Worm (Caenorhabditis elegans) whole organism, early embryonic: ENCODE data around the gene F26F2.1.

Experiments
- B0310.2 ChIP-seq: sonication (generic microtip); optimal IDR thresholded peaks from 2 replicates; lab custom pipeline; 2016; ENCODE audit warnings: mild to moderate bottlenecking, missing genetic modification characterization, missing compliant biosample characterization
- F13C5.2 ChIP-seq: sonication (generic microtip); optimal IDR thresholded peaks from 2 replicates; lab custom pipeline; 2017; ENCODE audit warnings: mild to moderate bottlenecking, missing genetic modification characterization, inconsistent platforms, missing compliant biosample characterization
- aly-1 ChIP-seq: sonication (generic microtip); optimal IDR thresholded peaks from 2 replicates; lab custom pipeline; 2016; ENCODE audit warnings: missing genetic modification characterization, missing compliant biosample characterization
- ama-1 ChIP-seq: fragments of 150-350 bp; optimal IDR thresholded peaks from 2 replicates; lab custom pipeline; 2014
- ceh-13 ChIP-seq: fragments of 200-800 bp; sonication (Bioruptor generic); optimal IDR thresholded peaks from 2 replicates; lab custom pipeline; 2018; ENCODE audit warnings: mild to moderate bottlenecking, missing genetic modification characterization, missing compliant biosample characterization
- ceh-36 ChIP-seq: sonication (generic microtip); optimal IDR thresholded peaks from 2 replicates; lab custom pipeline; 2016; ENCODE audit warnings: missing genetic modification characterization, inconsistent platforms, missing compliant biosample characterization
- ets-7 ChIP-seq: sonication (generic microtip); optimal IDR thresholded peaks from 2 replicates; lab custom pipeline; 2016; ENCODE audit warnings: missing genotype, missing genetic modification characterization, missing compliant biosample characterization
- flt-1 ChIP-seq: fragments of 200-800 bp; sonication (Bioruptor generic); IDR thresholded peaks from 2 replicates; pipeline ENCODE4 v1.3.6; 2022; ENCODE audit warnings: missing genetic modification characterization, missing compliant biosample characterization
- hmbx-1 ChIP-seq: sonication (generic microtip); optimal IDR thresholded peaks from 2 replicates; lab custom pipeline; 2016; ENCODE audit warnings: mild to moderate bottlenecking, missing genetic modification characterization, missing compliant biosample characterization
- hmg-4 ChIP-seq: fragments of 200-800 bp; sonication (Bioruptor generic); optimal IDR thresholded peaks from 2 replicates; lab custom pipeline; 2018; ENCODE audit warnings: mild to moderate bottlenecking, missing genetic modification characterization, missing compliant biosample characterization
- hnd-1 ChIP-seq: sonication (generic microtip); optimal IDR thresholded peaks from 2 replicates; lab custom pipeline; 2016; ENCODE audit warnings: missing genetic modification characterization, missing compliant biosample characterization
- pes-1 ChIP-seq: fragments of 200-800 bp; sonication (Bioruptor generic); IDR thresholded peaks from 2 replicates; pipeline ENCODE4 v1.3.6; 2022; ENCODE audit warnings: missing genetic modification reagents, missing genetic modification characterization, missing compliant biosample characterization
- scrt-1 ChIP-seq: fragments of 200-800 bp; sonication (Bioruptor generic); IDR thresholded peaks from 2 replicates; pipeline ENCODE4 v1.3.6; 2022; ENCODE audit warnings: missing genetic modification characterization, missing compliant biosample characterization
- sea-1 ChIP-seq: fragments of 200-800 bp; sonication (Bioruptor generic); conservative IDR thresholded peaks from 2 replicates; pipeline ENCODE4 v1.3.6; 2022; ENCODE audit warnings: missing genetic modification characterization, missing compliant biosample characterization
- tbx-11 ChIP-seq: fragments of 200-800 bp; sonication (Bioruptor generic); IDR thresholded peaks from 2 replicates; pipeline ENCODE4 v1.3.6; 2022; ENCODE audit warnings: missing genetic modification characterization, missing compliant biosample characterization
- tbx-37 ChIP-seq: fragments of 200-800 bp; sonication (Bioruptor generic); conservative IDR thresholded peaks from 2 replicates; pipeline ENCODE4 v1.3.6; 2022; ENCODE audit warnings: missing genetic modification reagents, missing genetic modification characterization, missing compliant biosample characterization
- tra-4 ChIP-seq: sonication (generic microtip); optimal IDR thresholded peaks from 2 replicates; lab custom pipeline; 2017; ENCODE audit warnings: missing genetic modification characterization, missing compliant biosample characterization

F26F2.1 gene

DNA sequence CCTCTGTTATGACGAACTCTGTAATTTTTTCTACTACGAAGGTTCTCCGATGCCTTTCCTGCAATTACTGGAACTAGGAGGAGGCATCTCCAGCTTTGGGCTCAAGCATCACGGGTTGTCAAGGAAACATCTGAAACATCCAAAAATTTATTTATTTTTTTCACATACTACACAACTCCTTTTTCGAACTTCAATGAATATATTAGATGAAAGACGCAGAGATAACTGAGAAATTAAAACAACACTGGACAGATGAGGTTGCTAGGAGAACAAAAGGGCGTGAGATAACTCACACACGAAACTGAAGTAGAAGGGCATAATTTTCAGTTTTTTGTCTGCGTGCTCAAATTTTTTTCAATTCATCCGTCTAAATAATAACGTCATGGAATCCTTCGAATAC lies 34.2 kb downstream of the F26F2.1 start, which contains the start of gene Y38H6C.13:
Y38H6C.13 (plus strand) TSS at position 301 of the 400 bp plus-strand sequence.
- TF ChIP-seq ceh-13 (GFP tag; lab: Kevin White, UChicago) (no peak), ceh-36 (tag; lab: Kevin White, UChicago) (no peak), F13C5.2 (tag; lab: Kevin White, UChicago) (no peak), hnd-1 (tag; lab: Kevin White, UChicago) (no peak), hmg-4 (no peak), sea-1 (GFP tag; lab: Robert Waterston, UW) (no peak), pes-1 (GFP tag; lab: Robert Waterston, UW) (no peak), tbx-37 (no peak), B0310.2 (tag; lab: Kevin White, UChicago) (no peak), scrt-1 (no peak), flt-1 (GFP tag; lab: Robert Waterston, UW) (no peak), ama-1 (lab: Kevin White, UChicago) (no peak), aly-1 (tag; lab: Kevin White, UChicago) (no peak), ets-7 (tag; lab: Kevin White, UChicago) (no peak), hmbx-1 (tag; lab: Kevin White, UChicago) (no peak), tbx-11 (no peak), tra-4 (no peak)

DNA sequence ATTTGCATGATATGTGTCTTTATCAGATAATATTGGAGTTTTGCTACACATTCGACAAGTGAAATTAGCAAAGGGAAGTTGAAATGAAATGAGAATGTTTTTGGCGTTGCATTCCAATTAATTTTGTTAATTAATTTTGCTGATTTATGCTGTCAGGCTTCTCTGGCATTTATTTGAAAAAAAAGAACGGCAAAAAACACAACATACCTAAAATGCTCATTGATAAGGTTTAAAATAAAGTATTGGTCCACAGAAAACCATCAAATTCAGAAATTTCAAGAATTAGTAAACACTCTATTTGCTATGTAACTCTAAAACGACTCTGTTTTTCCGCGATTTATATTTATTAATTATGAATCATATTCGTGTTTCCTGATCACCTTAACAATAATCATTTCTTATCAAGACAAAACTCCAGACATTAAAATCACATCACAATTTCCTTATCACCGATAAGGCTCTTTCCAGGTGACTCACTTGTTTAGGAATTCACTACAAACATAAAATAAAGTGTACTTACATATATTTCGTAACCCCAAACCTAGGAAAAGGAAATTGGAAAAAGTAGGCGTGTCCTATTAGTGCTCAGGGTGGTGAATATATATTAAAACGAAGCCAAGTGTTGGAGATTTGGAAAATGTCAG lies 35.8 kb downstream of the F26F2.1 start, which contains the start of the genes srh-166 and Y38H6C.24:
srh-166 (minus strand) TSS at position 51 of the 644 bp plus-strand sequence.
Y38H6C.24 (plus strand) TSS at position 620 of the 644 bp plus-strand sequence.
- no peak for TF ChIP-seq scrt-1
- no peak for TF ChIP-seq hmg-4
- no peak for TF ChIP-seq pes-1 (GFP tag; lab: Robert Waterston, UW)
- no peak for TF ChIP-seq F13C5.2 (tag; lab: Kevin White, UChicago)
- no peak for TF ChIP-seq flt-1 (GFP tag; lab: Robert Waterston, UW)
- TF ChIP-seq hmbx-1 (tag; lab: Kevin White, UChicago), result no peak
- no peak for TF ChIP-seq aly-1 (tag; lab: Kevin White, UChicago)
- TF ChIP-seq tbx-37, result no peak
- TF ChIP-seq ets-7 (tag; lab: Kevin White, UChicago), result no peak
- TF ChIP-seq sea-1 (GFP tag; lab: Robert Waterston, UW), result no peak
- TF ChIP-seq hnd-1 (tag; lab: Kevin White, UChicago), result no peak
- no peak for TF ChIP-seq ama-1 (lab: Kevin White, UChicago)
- TF ChIP-seq tra-4, result no peak
- TF ChIP-seq ceh-36 (tag; lab: Kevin White, UChicago), result no peak
- TF ChIP-seq B0310.2 (tag; lab: Kevin White, UChicago), result no peak
- TF ChIP-seq ceh-13 (GFP tag; lab: Kevin White, UChicago), result no peak
- no peak for TF ChIP-seq tbx-11

DNA sequence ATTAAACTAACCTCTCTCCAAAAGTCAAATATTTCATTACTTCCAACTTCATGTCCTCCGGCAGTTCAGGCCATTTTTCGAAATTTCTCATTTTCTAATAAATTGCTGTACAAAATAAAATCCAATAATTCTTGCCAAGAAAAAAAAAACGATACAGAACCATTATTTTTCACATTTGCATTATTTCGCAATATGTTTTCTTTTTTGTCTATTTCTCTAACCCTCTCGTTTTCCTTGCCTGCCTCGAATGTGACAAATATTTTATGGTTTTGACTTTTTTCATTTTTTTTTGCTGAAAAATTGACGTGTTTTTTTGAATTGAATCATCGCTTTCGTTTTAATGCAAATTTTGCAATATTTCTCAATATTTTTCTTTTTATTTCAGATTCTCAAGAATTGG lies 39.5 kb downstream of the F26F2.1 start, which contains the start of the genes Y38H6C.9 and fbxa-150:
Y38H6C.9 (minus strand) TSS at position 52 of the 400 bp plus-strand sequence.
fbxa-150 (plus strand) TSS at position 380 of the 400 bp plus-strand sequence.
- TF ChIP-seq F13C5.2 (tag; lab: Kevin White, UChicago) (no peak), tra-4 (no peak), ama-1 (lab: Kevin White, UChicago) (no peak), sea-1 (GFP tag; lab: Robert Waterston, UW) (no peak), hmg-4 (no peak), tbx-37 (no peak), aly-1 (tag; lab: Kevin White, UChicago) (no peak), tbx-11 (no peak), scrt-1 (no peak), pes-1 (GFP tag; lab: Robert Waterston, UW) (no peak), hnd-1 (tag; lab: Kevin White, UChicago) (no peak), hmbx-1 (tag; lab: Kevin White, UChicago) (no peak), B0310.2 (tag; lab: Kevin White, UChicago) (no peak), ceh-36 (tag; lab: Kevin White, UChicago) (no peak), flt-1 (GFP tag; lab: Robert Waterston, UW) (no peak), ceh-13 (GFP tag; lab: Kevin White, UChicago) (no peak), ets-7 (tag; lab: Kevin White, UChicago) (no peak)

DNA sequence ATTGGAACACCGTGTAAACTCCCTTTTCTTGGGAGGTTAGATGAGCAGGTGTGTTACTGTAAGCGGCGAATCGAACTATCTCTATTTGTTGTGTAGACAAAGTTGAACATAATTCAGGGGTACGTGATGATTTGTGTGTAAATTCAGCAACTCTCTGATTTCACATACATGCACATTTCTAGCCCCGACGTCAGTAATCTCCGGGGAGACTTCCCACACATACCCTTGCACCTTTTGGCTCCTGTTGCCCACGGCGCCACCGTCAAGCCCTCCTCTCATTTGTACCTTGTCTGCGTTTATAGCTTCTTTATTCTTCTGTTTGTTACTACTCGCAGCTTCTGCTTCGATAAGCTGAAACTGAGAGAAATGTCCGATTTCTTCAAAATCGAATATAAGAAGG lies 42.8 kb downstream of the F26F2.1 start, which contains the start of gene Y38H6C.25:
Y38H6C.25 (plus strand) TSS at position 301 of the 400 bp plus-strand sequence.
- TF ChIP-seq tbx-37 (no peak), ceh-13 (GFP tag; lab: Kevin White, UChicago) (no peak), tra-4 (no peak), hmbx-1 (tag; lab: Kevin White, UChicago) (no peak), sea-1 (GFP tag; lab: Robert Waterston, UW) (no peak), flt-1 (GFP tag; lab: Robert Waterston, UW) (no peak), hmg-4 (no peak), pes-1 (GFP tag; lab: Robert Waterston, UW) (no peak), aly-1 (tag; lab: Kevin White, UChicago) (no peak), scrt-1 (no peak), F13C5.2 (tag; lab: Kevin White, UChicago) (no peak), ceh-36 (tag; lab: Kevin White, UChicago) (no peak), tbx-11 (no peak), hnd-1 (tag; lab: Kevin White, UChicago) (no peak), ama-1 (lab: Kevin White, UChicago) (no peak), B0310.2 (tag; lab: Kevin White, UChicago) (no peak), ets-7 (tag; lab: Kevin White, UChicago) (no peak)

DNA sequence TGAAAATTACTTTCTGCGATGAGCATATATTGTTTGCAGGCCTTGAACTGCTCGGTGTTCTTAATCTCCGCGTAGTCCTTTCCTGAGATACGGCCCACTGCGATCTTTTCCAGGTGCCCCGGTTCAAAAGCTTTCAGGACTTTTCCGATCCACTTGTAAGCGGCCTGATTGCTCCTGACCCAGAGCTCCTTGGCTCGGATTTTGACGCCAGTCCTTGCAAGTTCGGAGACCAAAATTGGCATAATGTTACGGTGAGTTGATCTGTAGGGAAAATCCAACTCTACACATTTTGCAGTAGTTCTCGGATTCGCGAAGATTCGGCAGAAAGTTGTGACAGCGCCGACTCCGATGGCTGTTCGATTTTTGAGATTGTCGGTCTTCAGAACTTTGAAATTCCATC lies 44.7 kb downstream of the F26F2.1 start:
- TF ChIP-seq pes-1 (GFP tag; lab: Robert Waterston, UW) (no peak), scrt-1 (no peak)

DNA sequence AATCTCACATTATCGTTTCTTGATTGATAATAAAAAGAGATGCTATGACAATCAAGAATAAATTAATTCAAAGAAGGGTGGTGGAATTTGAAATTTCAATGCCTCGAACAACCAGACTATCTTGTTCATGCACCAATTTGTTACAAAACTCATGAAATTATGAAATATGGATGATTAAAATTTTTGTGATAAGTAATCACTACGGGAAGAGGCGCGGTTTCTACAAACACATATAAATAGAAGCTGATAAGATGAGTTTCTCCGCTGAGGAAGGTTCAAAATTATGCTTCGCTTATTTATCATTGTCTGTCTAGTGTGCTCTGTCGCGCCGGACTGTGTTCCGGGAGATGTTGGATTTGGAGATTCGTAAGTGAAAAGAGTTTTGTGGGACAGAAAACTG lies 47.2 kb downstream of the F26F2.1 start:
- TF ChIP-seq sea-1 (GFP tag; lab: Robert Waterston, UW), result no peak
- no peak for TF ChIP-seq ceh-36 (tag; lab: Kevin White, UChicago)
- TF ChIP-seq tbx-37, result no peak
- TF ChIP-seq scrt-1, result no peak
- TF ChIP-seq ets-7 (tag; lab: Kevin White, UChicago), result no peak
- no peak for TF ChIP-seq tbx-11
- TF ChIP-seq tra-4, result no peak
- TF ChIP-seq ama-1 (lab: Kevin White, UChicago), result no peak
- no peak for TF ChIP-seq hnd-1 (tag; lab: Kevin White, UChicago)
- TF ChIP-seq hmg-4, result no peak
- no peak for TF ChIP-seq B0310.2 (tag; lab: Kevin White, UChicago)
- TF ChIP-seq hmbx-1 (tag; lab: Kevin White, UChicago), result no peak
- no peak for TF ChIP-seq ceh-13 (GFP tag; lab: Kevin White, UChicago)
- no peak for TF ChIP-seq aly-1 (tag; lab: Kevin White, UChicago)
- TF ChIP-seq pes-1 (GFP tag; lab: Robert Waterston, UW), result no peak
- no peak for TF ChIP-seq F13C5.2 (tag; lab: Kevin White, UChicago)
